Worm (Caenorhabditis elegans): ENCODE results near the gene cdc-25.3.
A peak's percentile ranks its signal among the peaks of the same experiment; 100 is the strongest.

DNA sequence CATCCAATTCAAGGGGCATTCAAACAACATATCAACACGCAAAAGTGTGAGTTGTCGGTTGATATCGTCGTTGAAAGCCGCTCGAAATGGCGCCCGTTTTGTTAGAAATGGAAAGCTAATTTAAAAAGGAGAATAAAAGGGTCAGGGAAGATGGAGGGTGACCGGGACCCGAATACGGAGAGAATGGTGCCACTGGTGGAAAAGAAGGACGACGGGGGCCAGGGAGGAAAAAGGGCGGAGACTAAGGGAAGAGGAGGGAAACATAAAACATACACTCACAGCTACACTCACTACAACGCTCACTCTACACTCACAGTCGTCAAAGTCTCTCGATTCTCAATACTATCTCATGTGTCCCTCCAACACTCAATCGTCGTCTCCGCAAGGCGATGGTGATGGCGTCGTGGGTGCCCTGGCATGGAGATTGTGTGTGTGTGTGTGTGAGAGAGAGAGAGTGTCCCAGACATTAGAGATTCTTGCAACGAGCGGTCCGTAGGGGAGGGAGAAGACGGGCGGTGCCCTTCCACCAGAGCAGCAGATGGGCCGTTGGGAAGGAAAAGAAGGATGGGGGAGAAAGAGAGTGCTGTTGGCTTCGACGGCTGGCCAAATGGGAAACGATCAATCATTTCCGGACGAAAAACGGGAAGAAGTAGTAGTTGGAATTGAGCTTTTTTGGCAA lies 43.6 kb downstream of the cdc-25.3 start:
- TF ChIP-seq W03F9.2 (tag; optimal IDR thresholded peaks at IDR 0.05) (no peak), him-1 (tag; optimal IDR thresholded peaks at IDR 0.05) (peak; percentile 86), dao-5 (tag; optimal IDR thresholded peaks at IDR 0.05) (no peak)

Data from whole organism, L4/young adult.